Worm (Caenorhabditis elegans) whole organism, late embryonic: ENCODE measurements around the gene idpb-3.

Source experiments
- odd-2 ChIP-seq: sonication (generic microtip); optimal IDR thresholded peaks from 2 replicates; lab custom pipeline; 2017; ENCODE audit warnings: antibody characterized with exemption, mild to moderate bottlenecking, missing genetic modification characterization, missing compliant biosample characterization
- pha-2 ChIP-seq: sonication (generic microtip); optimal IDR thresholded peaks from 2 replicates; lab custom pipeline; 2017; ENCODE audit warnings: mild to moderate bottlenecking, missing genetic modification characterization, missing compliant biosample characterization
- rnt-1 ChIP-seq: sonication (generic microtip); optimal IDR thresholded peaks from 2 replicates; lab custom pipeline; 2016; ENCODE audit warnings: missing genetic modification characterization, missing compliant biosample characterization
- unc-86 ChIP-seq: sonication (generic microtip); optimal IDR thresholded peaks from 2 replicates; lab custom pipeline; 2016; ENCODE audit warnings: missing genetic modification characterization, missing compliant biosample characterization

DNA sequence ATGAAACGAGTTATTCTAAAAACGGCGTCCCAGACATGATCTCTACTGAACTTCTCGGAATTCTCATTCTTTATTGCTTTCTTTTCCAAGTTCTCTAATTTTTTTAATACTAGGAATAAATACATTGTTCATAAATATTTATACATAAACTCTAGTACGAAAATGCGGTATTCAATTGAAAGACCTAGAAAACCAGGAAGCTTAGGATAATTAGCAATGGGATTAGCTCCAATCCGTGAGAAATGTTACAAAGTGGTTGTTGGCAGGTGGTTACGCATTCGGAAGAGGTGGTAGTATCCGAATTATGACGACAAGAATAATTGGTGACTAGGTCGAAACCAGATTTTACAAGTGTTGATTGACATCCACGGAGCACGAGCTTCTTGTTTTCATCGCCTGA is 34.6 kb downstream of the idpb-3 start:
- TF ChIP-seq unc-86 (tag; lab: Kevin White, UChicago), result no peak
- TF ChIP-seq pha-2 (tag; lab: Kevin White, UChicago), result no peak
- TF ChIP-seq rnt-1 (tag; lab: Kevin White, UChicago), result no peak
- no peak for TF ChIP-seq odd-2 (tag; lab: Kevin White, UChicago)
